Fruit fly (Drosophila melanogaster) whole organism, wandering third instar larva: ENCODE results near the gene Unc-115a.

Experiments
- CG9705 ChIP-seq: fragments of 200-800 bp; sonication (Bioruptor generic); optimal IDR thresholded peaks from 2 replicates; lab custom pipeline; 2018; ENCODE audit warnings: missing biosample characterization, mild to moderate bottlenecking, missing genetic modification characterization
- CrebA ChIP-seq: fragments of 200-800 bp; sonication (Bioruptor generic); optimal IDR thresholded peaks from 2 replicates; lab custom pipeline; 2016; ENCODE audit warnings: missing biosample characterization, mild to moderate bottlenecking, missing genetic modification characterization, borderline replicate concordance
- Dfd ChIP-seq: fragments of >200 bp; optimal IDR thresholded peaks from 2 replicates; lab custom pipeline; 2017; ENCODE audit warnings: missing biosample characterization, missing genetic modification characterization
- Dif ChIP-seq: fragments of 200-275, 200-300 bp; sonication (Bioruptor generic); optimal IDR thresholded peaks from 2 replicates; lab custom pipeline; 2018; ENCODE audit warnings: missing biosample characterization, missing genetic modification characterization; ENCODE audit not compliant: partially characterized antibody
- GATAd ChIP-seq: sonication (Bioruptor generic); optimal IDR thresholded peaks from 2 replicates; lab custom pipeline; 2016; ENCODE audit warnings: missing biosample characterization, missing genetic modification characterization
- HLH106 ChIP-seq: fragments of 200-800 bp; optimal IDR thresholded peaks from 3 replicates; lab custom pipeline; 2019; ENCODE audit warnings: missing biosample characterization, mild to moderate bottlenecking, missing genetic modification characterization, moderate library complexity
- Hnf4 ChIP-seq: fragments of 200-800 bp; sonication (Bioruptor generic); optimal IDR thresholded peaks from 2 replicates; lab custom pipeline; 2016; ENCODE audit warnings: missing biosample characterization, mild to moderate bottlenecking, missing genetic modification characterization
- Hr78 ChIP-seq: fragments of >200 bp; optimal IDR thresholded peaks from 2 replicates; lab custom pipeline; 2017; ENCODE audit warnings: missing biosample characterization, missing genetic modification characterization
- Hr83 ChIP-seq: fragments of 200-300 bp; sonication (Bioruptor generic); optimal IDR thresholded peaks from 2 replicates; lab custom pipeline; 2016; ENCODE audit warnings: missing biosample characterization, mild to moderate bottlenecking, missing genetic modification characterization, moderate library complexity; ENCODE audit not compliant: poor library complexity, severe bottlenecking
- Jra ChIP-seq: sonication (Bioruptor generic); optimal IDR thresholded peaks from 2 replicates; lab custom pipeline; 2016; ENCODE audit warnings: missing biosample characterization, missing genetic modification characterization
- Mio ChIP-seq: sonication (Bioruptor generic); optimal IDR thresholded peaks from 2 replicates; lab custom pipeline; 2016; ENCODE audit warnings: missing biosample characterization, missing genetic modification characterization
- Myc ChIP-seq: fragments of >200 bp; optimal IDR thresholded peaks from 2 replicates; lab custom pipeline; 2017
- N ChIP-seq: fragments of >200 bp; optimal IDR thresholded peaks from 2 replicates; lab custom pipeline; 2018; ENCODE audit warnings: missing biosample characterization, missing external identifiers, missing genetic modification characterization
- OdsH ChIP-seq: fragments of 200-800 bp; sonication (Bioruptor generic); optimal IDR thresholded peaks from 2 replicates; lab custom pipeline; 2016; ENCODE audit warnings: missing biosample characterization, mild to moderate bottlenecking, missing genetic modification characterization
- Rel ChIP-seq, 2 experiments: fragments of 200-800 bp; sonication (Bioruptor generic) in 1 of 2; optimal IDR thresholded peaks; 2 replicates in 1 of 2; 3 replicates in 1 of 2; lab custom pipeline; 2016 to 2019; ENCODE audit warnings: mild to moderate bottlenecking in 2 of 2, missing biosample characterization in 2 of 2, missing genetic modification characterization in 2 of 2, moderate library complexity in 1 of 2
- Sp1 ChIP-seq: fragments of 200-800 bp; sonication (Bioruptor generic); optimal IDR thresholded peaks from 3 replicates; lab custom pipeline; 2019; ENCODE audit warnings: missing biosample characterization, mild to moderate bottlenecking, missing genetic modification characterization, moderate library complexity
- Vsx2 ChIP-seq: fragments of 200-300, 225-300 bp; sonication (Bioruptor generic); optimal IDR thresholded peaks from 2 replicates; lab custom pipeline; 2018; ENCODE audit warnings: missing biosample characterization, missing genetic modification characterization; ENCODE audit not compliant: partially characterized antibody
- br ChIP-seq: fragments of 200-800 bp; sonication (Bioruptor generic); optimal IDR thresholded peaks from 2 replicates; lab custom pipeline; 2016; ENCODE audit warnings: missing biosample characterization, missing genetic modification characterization
- brk ChIP-seq: fragments of 200-800 bp; sonication (Bioruptor generic); optimal IDR thresholded peaks from 2 replicates; lab custom pipeline; 2016; ENCODE audit warnings: missing biosample characterization, mild to moderate bottlenecking, missing genetic modification characterization
- dl ChIP-seq, 2 experiments: fragments of 175-275, 200-275 bp in 1 of 2; fragments of 200-275 bp in 1 of 2; sonication (Bioruptor generic); optimal IDR thresholded peaks; lab custom pipeline; 2018; ENCODE audit warnings: mild to moderate bottlenecking in 2 of 2, missing biosample characterization in 2 of 2, missing genetic modification characterization in 2 of 2, moderate library complexity in 2 of 2; ENCODE audit not compliant: partially characterized antibody in 2 of 2, insufficient read depth in 1 of 2
- dsf ChIP-seq: sonication (Bioruptor generic); optimal IDR thresholded peaks from 2 replicates; lab custom pipeline; 2016; ENCODE audit warnings: missing biosample characterization, missing genetic modification characterization, borderline replicate concordance
- ey ChIP-seq: fragments of 200-800 bp; sonication (Bioruptor generic); optimal IDR thresholded peaks from 2 replicates; lab custom pipeline; 2016; ENCODE audit warnings: missing biosample characterization, missing genetic modification characterization
- foxo ChIP-seq, 2 experiments: fragments of 200-800 bp; sonication (Bioruptor generic); optimal IDR thresholded peaks; 2 replicates in 1 of 2; 3 replicates in 1 of 2; lab custom pipeline; 2016 to 2017; ENCODE audit warnings: missing biosample characterization in 2 of 2, missing genetic modification characterization in 2 of 2
- fru ChIP-seq: fragments of 200-800 bp; sonication (Bioruptor generic); optimal IDR thresholded peaks from 3 replicates; lab custom pipeline; 2016; ENCODE audit warnings: missing biosample characterization, mild to moderate bottlenecking, missing genetic modification characterization
- h ChIP-seq: fragments of 200-800 bp; sonication (Bioruptor generic); optimal IDR thresholded peaks from 3 replicates; lab custom pipeline; 2016; ENCODE audit warnings: missing biosample characterization, mild to moderate bottlenecking, missing genetic modification characterization
- jim ChIP-seq: fragments of 175-275, 200-325 bp; sonication (Bioruptor generic); optimal IDR thresholded peaks from 2 replicates; lab custom pipeline; 2016; ENCODE audit warnings: missing biosample characterization, mild to moderate bottlenecking, missing genetic modification characterization
- lola ChIP-seq: fragments of >200 bp; optimal IDR thresholded peaks from 2 replicates; lab custom pipeline; 2017; ENCODE audit warnings: missing biosample characterization, missing genetic modification characterization
- pan ChIP-seq: fragments of >200 bp; optimal IDR thresholded peaks from 2 replicates; lab custom pipeline; 2017
- psq ChIP-seq: fragments of 200-800 bp; sonication (Bioruptor generic); optimal IDR thresholded peaks from 3 replicates; lab custom pipeline; 2017; ENCODE audit warnings: missing biosample characterization, mild to moderate bottlenecking, missing genetic modification characterization, moderate library complexity
- rgr ChIP-seq: fragments of 200-800 bp; sonication (Bioruptor generic); optimal IDR thresholded peaks from 3 replicates; lab custom pipeline; 2016; ENCODE audit warnings: missing biosample characterization, mild to moderate bottlenecking, missing genetic modification characterization
- sage ChIP-seq: fragments of 200-800 bp; sonication (Bioruptor generic); optimal IDR thresholded peaks from 2 replicates; lab custom pipeline; 2016; ENCODE audit warnings: missing biosample characterization, mild to moderate bottlenecking, missing genetic modification characterization
- usp ChIP-seq: fragments of >200 bp; optimal IDR thresholded peaks from 2 replicates; lab custom pipeline; 2017; ENCODE audit warnings: missing biosample characterization, missing genetic modification characterization

Unc-115a gene

dm6 chr3R:9710228-9710627, 5.0 kb upstream of the Unc-115a start:
- TF ChIP-seq dsf (GFP tag; lab: Kevin White, UChicago) (no peak), psq (no peak), Jra (no peak), usp (GFP tag; lab: Kevin White, UChicago) (no peak), jim (GFP tag; lab: Kevin White, UChicago) (no peak), OdsH (GFP tag; lab: Kevin White, UChicago) (no peak), CrebA (GFP tag; lab: Kevin White, UChicago) (no peak), Hr83 (GFP tag; lab: Kevin White, UChicago) (no peak), Mio (GFP tag; lab: Kevin White, UChicago) (no peak), pan (lab: Kevin White, UChicago) (no peak), rgr (GFP tag; lab: Kevin White, UChicago) (no peak), fru (GFP tag; lab: Kevin White, UChicago) (no peak), CG9705 (GFP tag; lab: Kevin White, UChicago) (no peak)
- TF ChIP-seq, all 38 proteins: peak for 0

dm6 chr3R:9704183-9705007, 822 bp downstream of the Unc-115a start:
- peak; percentile 6 for TF ChIP-seq psq
- no peak for TF ChIP-seq Rel (GFP tag; optimal IDR thresholded peaks at IDR 0.05; lab: Kevin White, UChicago)
- TF ChIP-seq Rel (tag; optimal IDR thresholded peaks at IDR 0.05; lab: Kevin White, UChicago): peak; percentile 77
- TF ChIP-seq Dfd: peak; percentile 77
- peak; percentile 70 for TF ChIP-seq Hr83 (GFP tag; lab: Kevin White, UChicago)
- peak; percentile 80 for TF ChIP-seq N (GFP tag; lab: Kevin White, UChicago)
- no peak for TF ChIP-seq CrebA (GFP tag; lab: Kevin White, UChicago)
- TF ChIP-seq dsf (GFP tag; lab: Kevin White, UChicago): no peak
- no peak for TF ChIP-seq HLH106 (tag; lab: Kevin White, UChicago)
- peak; percentile 23 for TF ChIP-seq rgr (GFP tag; lab: Kevin White, UChicago)
- no peak for TF ChIP-seq CG9705 (GFP tag; lab: Kevin White, UChicago)
- TF ChIP-seq Mio (GFP tag; lab: Kevin White, UChicago): no peak
- no peak for TF ChIP-seq fru (GFP tag; lab: Kevin White, UChicago)
- TF ChIP-seq Vsx2 (GFP tag; lab: Kevin White, UChicago): no peak
- peak; percentile 62 for TF ChIP-seq h (GFP tag; lab: Kevin White, UChicago)
- TF ChIP-seq foxo (GFP tag; optimal IDR thresholded peaks at IDR 0.05; lab: Kevin White, UChicago): peak in 1 of 2 experiments; percentile 47
- no peak for TF ChIP-seq Hnf4 (GFP tag; lab: Kevin White, UChicago)
- peak; percentile 23 for TF ChIP-seq Hr78
- TF ChIP-seq lola (GFP tag; lab: Kevin White, UChicago): no peak
- no peak for TF ChIP-seq usp (GFP tag; lab: Kevin White, UChicago)
- no peak for TF ChIP-seq Sp1 (GFP tag; lab: Kevin White, UChicago)
- TF ChIP-seq Myc (lab: Kevin White, UChicago): no peak
- TF ChIP-seq dl (GFP tag; optimal IDR thresholded peaks at IDR 0.05; lab: Kevin White, UChicago; ENCODE audit: insufficient read depth in 1 of 2, partially characterized antibody in 2 of 2): peak in 1 of 2 experiments; percentile 75
- peak; percentile 70 for TF ChIP-seq Dif
- TF ChIP-seq Jra: peak; percentile 62
- no peak for TF ChIP-seq GATAd
- TF ChIP-seq, all 38 proteins: peak for 12

- TF ChIP-seq Rel (GFP tag; optimal IDR thresholded peaks at IDR 0.05; lab: Kevin White, UChicago): no peak
- TF ChIP-seq Rel (tag; optimal IDR thresholded peaks at IDR 0.05; lab: Kevin White, UChicago): no peak
- TF ChIP-seq dsf (GFP tag; lab: Kevin White, UChicago): no peak
- TF ChIP-seq Hr78: no peak
- TF ChIP-seq Hr83 (GFP tag; lab: Kevin White, UChicago): no peak
- TF ChIP-seq Hnf4 (GFP tag; lab: Kevin White, UChicago): no peak
- no peak for TF ChIP-seq CG9705 (GFP tag; lab: Kevin White, UChicago)
- TF ChIP-seq h (GFP tag; lab: Kevin White, UChicago): no peak
- TF ChIP-seq jim (GFP tag; lab: Kevin White, UChicago): no peak
- TF ChIP-seq lola (GFP tag; lab: Kevin White, UChicago): no peak
- TF ChIP-seq HLH106 (tag; lab: Kevin White, UChicago): no peak
- no peak for TF ChIP-seq Vsx2 (GFP tag; lab: Kevin White, UChicago)
- TF ChIP-seq foxo (GFP tag; optimal IDR thresholded peaks at IDR 0.05; lab: Kevin White, UChicago): no peak
- no peak for TF ChIP-seq psq
- TF ChIP-seq ey (GFP tag; lab: Kevin White, UChicago): no peak
- TF ChIP-seq N (GFP tag; lab: Kevin White, UChicago): no peak
- no peak for TF ChIP-seq sage (GFP tag; lab: Kevin White, UChicago)
- no peak for TF ChIP-seq br
- no peak for TF ChIP-seq brk (GFP tag; lab: Kevin White, UChicago)
- TF ChIP-seq OdsH (GFP tag; lab: Kevin White, UChicago): no peak
Observed at dm6 chr3R:9703273-9703672, 1.9 kb downstream of the Unc-115a start.
